Worm (Caenorhabditis elegans) whole organism, midembryonic: ENCODE data around the gene tceb-3.
"Not testable (repeated sequence)": the region's sequence is repeated elsewhere in the genome, so short reads cannot be mapped to it uniquely, and the experiment has no call there.

ENCODE experiments used
- T22C8.4 ChIP-seq: fragments of 200-800 bp; sonication (Bioruptor generic); IDR thresholded peaks from 2 replicates; pipeline ENCODE4 v1.3.6; 2022; ENCODE audit warnings: missing genetic modification characterization, missing compliant biosample characterization
- cog-1 ChIP-seq: sonication (generic microtip); optimal IDR thresholded peaks from 2 replicates; lab custom pipeline; 2016; ENCODE audit warnings: missing genetic modification characterization, missing compliant biosample characterization
- flt-1 ChIP-seq: fragments of 200-800 bp; sonication (Bioruptor generic); IDR thresholded peaks from 2 replicates; pipeline ENCODE4 v1.3.6; 2022; ENCODE audit warnings: missing genetic modification characterization, missing compliant biosample characterization
- klf-2 ChIP-seq: fragments of 200-800 bp; sonication (Bioruptor generic); conservative IDR thresholded peaks from 2 replicates; pipeline ENCODE4 v1.3.6; 2022; ENCODE audit warnings: missing genetic modification reagents, missing genetic modification characterization, missing compliant biosample characterization
- med-1 ChIP-seq: sonication (generic microtip); optimal IDR thresholded peaks from 2 replicates; lab custom pipeline; 2017; ENCODE audit warnings: missing genetic modification characterization, mild to moderate bottlenecking, missing compliant biosample characterization, antibody characterized with exemption, missing genetic modification reagents; ENCODE audit not compliant: insufficient read depth
- ref-1 ChIP-seq: fragments of 200-800 bp; sonication (Bioruptor generic); conservative IDR thresholded peaks from 2 replicates; pipeline ENCODE4 v1.3.6; 2022; ENCODE audit warnings: missing genetic modification reagents, missing genetic modification characterization, missing compliant biosample characterization
- tab-1 ChIP-seq: fragments of 200-800 bp; sonication (Bioruptor generic); IDR thresholded peaks from 2 replicates; pipeline ENCODE4 v1.3.6; 2022; ENCODE audit warnings: missing genetic modification characterization, missing compliant biosample characterization
- ztf-23 ChIP-seq: fragments of 200-800 bp; sonication (Bioruptor generic); IDR thresholded peaks from 2 replicates; pipeline ENCODE4 v1.3.6; 2022; ENCODE audit warnings: missing genetic modification reagents, missing genetic modification characterization, missing compliant biosample characterization
- ztf-29 ChIP-seq: fragments of 200-800 bp; sonication (Bioruptor generic); IDR thresholded peaks from 2 replicates; pipeline ENCODE4 v1.3.6; 2022; ENCODE audit warnings: missing genetic modification reagents, missing genetic modification characterization, missing compliant biosample characterization

tceb-3 gene

DNA sequence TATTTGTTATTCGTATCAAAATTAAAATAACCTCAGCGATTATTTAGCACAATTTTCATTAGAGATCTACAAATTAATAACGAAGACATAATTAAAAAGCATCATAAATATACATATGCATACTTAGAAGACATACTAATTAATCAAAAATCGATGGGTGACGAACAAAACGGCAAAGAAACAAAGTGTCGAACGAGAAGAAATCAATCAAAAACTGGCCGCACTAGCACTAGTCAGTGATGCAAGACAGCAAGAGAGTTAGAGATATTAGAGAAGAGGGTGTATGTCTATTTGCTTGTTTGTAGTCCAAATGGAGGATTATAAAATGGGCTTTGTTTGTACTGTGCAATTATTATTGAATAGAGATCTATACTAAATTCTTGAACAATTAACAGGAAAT, 369 bp downstream of the tceb-3 start:
- TF ChIP-seq T22C8.4, result no peak
- TF ChIP-seq ztf-29, result no peak
- TF ChIP-seq klf-2 (GFP tag; lab: Robert Waterston, UW), result no peak
- TF ChIP-seq ref-1 (GFP tag; lab: Robert Waterston, UW), result no peak
- no peak for TF ChIP-seq med-1 (GFP tag; lab: Kevin White, UChicago)
- TF ChIP-seq flt-1 (GFP tag; lab: Robert Waterston, UW), result no peak
- TF ChIP-seq ztf-23 (GFP tag; lab: Robert Waterston, UW), result no peak
- no peak for TF ChIP-seq tab-1 (GFP tag; lab: Robert Waterston, UW)
- no peak for TF ChIP-seq cog-1 (tag; lab: Kevin White, UChicago)

DNA sequence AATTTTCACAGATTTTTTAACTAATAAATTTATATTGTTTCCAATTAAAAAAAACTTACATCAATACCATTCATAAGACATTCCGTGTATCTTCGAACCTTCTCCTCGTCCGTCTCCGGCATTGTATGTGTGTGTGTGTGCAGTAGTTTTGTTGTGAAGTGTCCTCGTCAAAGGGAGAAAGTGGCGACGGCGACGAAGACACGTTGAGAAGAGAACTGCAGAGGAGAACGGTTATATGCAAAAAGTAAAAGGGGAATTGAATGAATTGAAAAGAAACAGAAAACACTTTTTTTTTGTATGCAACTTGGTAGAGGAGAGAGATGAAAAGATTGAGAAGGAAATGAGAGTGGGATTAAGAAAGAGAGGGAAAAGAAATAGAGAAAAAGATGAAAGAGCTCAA, 1.8 kb downstream of the tceb-3 start:
- TF ChIP-seq tab-1 (GFP tag; lab: Robert Waterston, UW), result no peak
- no peak for TF ChIP-seq cog-1 (tag; lab: Kevin White, UChicago)
- TF ChIP-seq klf-2 (GFP tag; lab: Robert Waterston, UW), result no peak
- TF ChIP-seq ztf-29, result no peak
- TF ChIP-seq flt-1 (GFP tag; lab: Robert Waterston, UW), result no peak
- no peak for TF ChIP-seq ref-1 (GFP tag; lab: Robert Waterston, UW)
- no peak for TF ChIP-seq med-1 (GFP tag; lab: Kevin White, UChicago)
- TF ChIP-seq T22C8.4, result no peak
- no peak for TF ChIP-seq ztf-23 (GFP tag; lab: Robert Waterston, UW)

DNA sequence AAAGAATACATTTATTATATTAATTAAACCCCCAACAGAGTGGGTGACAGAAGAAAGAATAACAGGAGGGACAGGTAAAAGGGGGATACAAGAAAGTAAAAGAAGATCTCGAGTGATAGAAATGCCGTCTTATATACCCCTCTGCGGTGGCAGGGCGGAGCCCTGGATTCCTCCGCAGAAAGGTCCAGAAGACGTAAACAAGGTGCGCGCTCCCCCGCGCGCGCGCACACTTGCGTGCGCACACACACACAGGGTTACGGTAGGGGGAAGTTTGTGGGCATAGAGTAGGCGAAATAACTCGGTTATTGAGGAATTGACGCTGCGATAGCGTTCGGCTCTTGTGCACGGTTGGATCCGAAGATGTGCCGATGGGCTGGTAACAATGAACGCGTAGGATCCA, 5.3 kb downstream of the tceb-3 start, which contains the start of gene R03D7.15:
Gene R03D7.15, plus strand, starts transcription at position 299 of the 400 bp plus-strand sequence.
- not testable (repeated sequence) for TF ChIP-seq T22C8.4; klf-2 (GFP tag; lab: Robert Waterston, UW); ztf-23 (GFP tag; lab: Robert Waterston, UW)

ce11 chrII:10935336-10935735, 11.9 kb downstream of the tceb-3 start:
- TF ChIP-seq ztf-23 (GFP tag; lab: Robert Waterston, UW) (no peak), med-1 (GFP tag; lab: Kevin White, UChicago) (no peak), klf-2 (GFP tag; lab: Robert Waterston, UW) (no peak), tab-1 (GFP tag; lab: Robert Waterston, UW) (no peak), flt-1 (GFP tag; lab: Robert Waterston, UW) (no peak), cog-1 (tag; lab: Kevin White, UChicago) (no peak), ztf-29 (no peak), ref-1 (GFP tag; lab: Robert Waterston, UW) (no peak), T22C8.4 (no peak)

- TF ChIP-seq med-1 (GFP tag; lab: Kevin White, UChicago) (no peak), ztf-29 (no peak), cog-1 (tag; lab: Kevin White, UChicago) (no peak), ztf-23 (GFP tag; lab: Robert Waterston, UW) (no peak), ref-1 (GFP tag; lab: Robert Waterston, UW) (no peak), tab-1 (GFP tag; lab: Robert Waterston, UW) (no peak), klf-2 (GFP tag; lab: Robert Waterston, UW) (no peak), T22C8.4 (no peak), flt-1 (GFP tag; lab: Robert Waterston, UW) (no peak)
Measured at ce11 chrII:10934786-10935185, 12.4 kb downstream of the tceb-3 start, which contains the start of gene R03D7.2. R03D7.2 (minus strand) TSS chrII:10935184.

- TF ChIP-seq med-1 (GFP tag; lab: Kevin White, UChicago) (no peak), tab-1 (GFP tag; lab: Robert Waterston, UW) (no peak), flt-1 (GFP tag; lab: Robert Waterston, UW) (no peak), cog-1 (tag; lab: Kevin White, UChicago) (no peak), klf-2 (GFP tag; lab: Robert Waterston, UW) (no peak), ref-1 (GFP tag; lab: Robert Waterston, UW) (no peak), ztf-29 (no peak), ztf-23 (GFP tag; lab: Robert Waterston, UW) (no peak), T22C8.4 (no peak)
Measured at ce11 chrII:10933948-10934722, 13.1 kb downstream of the tceb-3 start.

DNA sequence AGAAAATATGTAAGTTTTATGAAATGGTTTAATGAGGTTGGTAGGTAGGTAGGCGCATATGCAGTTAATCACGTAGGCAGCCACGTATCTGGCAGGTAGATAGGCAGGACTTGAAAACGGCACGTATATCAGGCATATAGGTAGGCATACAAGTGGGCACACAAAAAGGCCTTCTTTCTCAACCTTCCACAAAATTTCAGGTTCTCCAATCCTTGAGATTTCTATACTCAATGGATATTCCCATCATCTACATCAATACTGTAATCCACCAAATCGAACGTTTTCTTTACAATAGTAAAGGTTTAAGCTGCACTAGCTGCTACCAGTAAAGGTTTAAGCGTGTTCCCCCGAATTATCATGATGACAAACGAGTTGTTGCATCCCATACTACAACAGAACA, 14.9 kb downstream of the tceb-3 start:
- no peak for TF ChIP-seq tab-1 (GFP tag; lab: Robert Waterston, UW)
- TF ChIP-seq ztf-23 (GFP tag; lab: Robert Waterston, UW), result no peak
- no peak for TF ChIP-seq klf-2 (GFP tag; lab: Robert Waterston, UW)
- TF ChIP-seq med-1 (GFP tag; lab: Kevin White, UChicago), result no peak

- TF ChIP-seq med-1 (GFP tag; lab: Kevin White, UChicago), result no peak
Measured at ce11 chrII:10930678-10931650, 16.3 kb downstream of the tceb-3 start.
